Worm (Caenorhabditis elegans) whole organism, early embryonic: Measurements from ENCODE around the gene slc-17.4.

ENCODE experiments used
- B0310.2 ChIP-seq: sonication (generic microtip); optimal IDR thresholded peaks from 2 replicates; lab custom pipeline; 2016; ENCODE audit warnings: mild to moderate bottlenecking, missing genetic modification characterization, missing compliant biosample characterization
- F13C5.2 ChIP-seq: sonication (generic microtip); optimal IDR thresholded peaks from 2 replicates; lab custom pipeline; 2017; ENCODE audit warnings: mild to moderate bottlenecking, missing genetic modification characterization, inconsistent platforms, missing compliant biosample characterization
- aly-1 ChIP-seq: sonication (generic microtip); optimal IDR thresholded peaks from 2 replicates; lab custom pipeline; 2016; ENCODE audit warnings: missing genetic modification characterization, missing compliant biosample characterization
- ama-1 ChIP-seq: fragments of 150-350 bp; optimal IDR thresholded peaks from 2 replicates; lab custom pipeline; 2014
- ceh-13 ChIP-seq: fragments of 200-800 bp; sonication (Bioruptor generic); optimal IDR thresholded peaks from 2 replicates; lab custom pipeline; 2018; ENCODE audit warnings: mild to moderate bottlenecking, missing genetic modification characterization, missing compliant biosample characterization
- ceh-36 ChIP-seq: sonication (generic microtip); optimal IDR thresholded peaks from 2 replicates; lab custom pipeline; 2016; ENCODE audit warnings: missing genetic modification characterization, inconsistent platforms, missing compliant biosample characterization
- ets-7 ChIP-seq: sonication (generic microtip); optimal IDR thresholded peaks from 2 replicates; lab custom pipeline; 2016; ENCODE audit warnings: missing genotype, missing genetic modification characterization, missing compliant biosample characterization
- flt-1 ChIP-seq: fragments of 200-800 bp; sonication (Bioruptor generic); IDR thresholded peaks from 2 replicates; pipeline ENCODE4 v1.3.6; 2022; ENCODE audit warnings: missing genetic modification characterization, missing compliant biosample characterization
- hmbx-1 ChIP-seq: sonication (generic microtip); optimal IDR thresholded peaks from 2 replicates; lab custom pipeline; 2016; ENCODE audit warnings: mild to moderate bottlenecking, missing genetic modification characterization, missing compliant biosample characterization
- hmg-4 ChIP-seq: fragments of 200-800 bp; sonication (Bioruptor generic); optimal IDR thresholded peaks from 2 replicates; lab custom pipeline; 2018; ENCODE audit warnings: mild to moderate bottlenecking, missing genetic modification characterization, missing compliant biosample characterization
- hnd-1 ChIP-seq: sonication (generic microtip); optimal IDR thresholded peaks from 2 replicates; lab custom pipeline; 2016; ENCODE audit warnings: missing genetic modification characterization, missing compliant biosample characterization
- pes-1 ChIP-seq: fragments of 200-800 bp; sonication (Bioruptor generic); IDR thresholded peaks from 2 replicates; pipeline ENCODE4 v1.3.6; 2022; ENCODE audit warnings: missing genetic modification reagents, missing genetic modification characterization, missing compliant biosample characterization
- scrt-1 ChIP-seq: fragments of 200-800 bp; sonication (Bioruptor generic); IDR thresholded peaks from 2 replicates; pipeline ENCODE4 v1.3.6; 2022; ENCODE audit warnings: missing genetic modification characterization, missing compliant biosample characterization
- sea-1 ChIP-seq: fragments of 200-800 bp; sonication (Bioruptor generic); conservative IDR thresholded peaks from 2 replicates; pipeline ENCODE4 v1.3.6; 2022; ENCODE audit warnings: missing genetic modification characterization, missing compliant biosample characterization
- tbx-11 ChIP-seq: fragments of 200-800 bp; sonication (Bioruptor generic); IDR thresholded peaks from 2 replicates; pipeline ENCODE4 v1.3.6; 2022; ENCODE audit warnings: missing genetic modification characterization, missing compliant biosample characterization
- tbx-37 ChIP-seq: fragments of 200-800 bp; sonication (Bioruptor generic); conservative IDR thresholded peaks from 2 replicates; pipeline ENCODE4 v1.3.6; 2022; ENCODE audit warnings: missing genetic modification reagents, missing genetic modification characterization, missing compliant biosample characterization
- tra-4 ChIP-seq: sonication (generic microtip); optimal IDR thresholded peaks from 2 replicates; lab custom pipeline; 2017; ENCODE audit warnings: missing genetic modification characterization, missing compliant biosample characterization

Gene slc-17.4

ce11 chrIV:17273602-17274110, 17.9 kb downstream of the slc-17.4 start, which contains the start of gene gln-5:
Gene gln-5, minus strand, starts transcription at chrIV:17273652.
- TF ChIP-seq hnd-1 (tag; lab: Kevin White, UChicago) (no peak), tbx-37 (GFP tag; lab: Robert Waterston, UW) (no peak), ama-1 (no peak), flt-1 (GFP tag; lab: Robert Waterston, UW) (no peak), ets-7 (tag; lab: Kevin White, UChicago) (no peak), sea-1 (no peak)

- TF ChIP-seq F13C5.2 (tag; lab: Kevin White, UChicago), result no peak
- TF ChIP-seq ceh-13 (GFP tag; lab: Kevin White, UChicago), result no peak
- TF ChIP-seq ceh-36, result peak; percentile 20
- no peak for TF ChIP-seq scrt-1 (GFP tag; lab: Robert Waterston, UW)
- no peak for TF ChIP-seq hnd-1 (tag; lab: Kevin White, UChicago)
- no peak for TF ChIP-seq hmg-4 (GFP tag; lab: Kevin White, UChicago)
- no peak for TF ChIP-seq sea-1
These were observed 21.8 kb downstream of the slc-17.4 start for ce11 chrIV:17269702-17270101.

ce11 chrIV:17269042-17269441, 22.5 kb downstream of the slc-17.4 start, which contains the start of gene atgp-1:
Gene atgp-1, plus strand, starts transcription at chrIV:17269342.
- no peak for TF ChIP-seq scrt-1 (GFP tag; lab: Robert Waterston, UW)
- TF ChIP-seq ceh-13 (GFP tag; lab: Kevin White, UChicago), result no peak
- TF ChIP-seq aly-1 (tag; lab: Kevin White, UChicago), result no peak
- no peak for TF ChIP-seq hnd-1 (tag; lab: Kevin White, UChicago)
- TF ChIP-seq sea-1, result no peak
- no peak for TF ChIP-seq ceh-36
- no peak for TF ChIP-seq tbx-11 (GFP tag; lab: Robert Waterston, UW)

ce11 chrIV:17268628-17269027, 22.9 kb downstream of the slc-17.4 start:
- peak; percentile 12 for TF ChIP-seq F13C5.2 (tag; lab: Kevin White, UChicago)
- no peak for TF ChIP-seq flt-1 (GFP tag; lab: Robert Waterston, UW)
- peak; percentile 49 for TF ChIP-seq hmg-4 (GFP tag; lab: Kevin White, UChicago)

- no peak for TF ChIP-seq hmg-4 (GFP tag; lab: Kevin White, UChicago)
- TF ChIP-seq scrt-1 (GFP tag; lab: Robert Waterston, UW), result no peak
- TF ChIP-seq tbx-11 (GFP tag; lab: Robert Waterston, UW), result no peak
- no peak for TF ChIP-seq tbx-37 (GFP tag; lab: Robert Waterston, UW)
- TF ChIP-seq ceh-13 (GFP tag; lab: Kevin White, UChicago), result no peak
- TF ChIP-seq flt-1 (GFP tag; lab: Robert Waterston, UW), result no peak
- TF ChIP-seq B0310.2 (tag; lab: Kevin White, UChicago), result no peak
- no peak for TF ChIP-seq tra-4
- no peak for TF ChIP-seq ama-1
- TF ChIP-seq pes-1 (GFP tag; lab: Robert Waterston, UW), result no peak
- TF ChIP-seq sea-1, result no peak
- no peak for TF ChIP-seq F13C5.2 (tag; lab: Kevin White, UChicago)
- TF ChIP-seq hmbx-1, result no peak
- TF ChIP-seq ets-7 (tag; lab: Kevin White, UChicago), result no peak
- no peak for TF ChIP-seq ceh-36
These were observed 23.5 kb downstream of the slc-17.4 start for ce11 chrIV:17268069-17268468.

ce11 chrIV:17267304-17267891, 24.1 kb downstream of the slc-17.4 start:
- TF ChIP-seq hnd-1 (tag; lab: Kevin White, UChicago) (no peak), pes-1 (GFP tag; lab: Robert Waterston, UW) (no peak), flt-1 (GFP tag; lab: Robert Waterston, UW) (no peak), ceh-36 (peak; percentile 49)

ce11 chrIV:17265716-17266115, 25.8 kb downstream of the slc-17.4 start:
- TF ChIP-seq aly-1 (tag; lab: Kevin White, UChicago), result no peak
- TF ChIP-seq tbx-11 (GFP tag; lab: Robert Waterston, UW), result no peak
- TF ChIP-seq tbx-37 (GFP tag; lab: Robert Waterston, UW), result no peak
- TF ChIP-seq F13C5.2 (tag; lab: Kevin White, UChicago), result no peak
- no peak for TF ChIP-seq flt-1 (GFP tag; lab: Robert Waterston, UW)
- TF ChIP-seq ceh-36, result no peak
- TF ChIP-seq B0310.2 (tag; lab: Kevin White, UChicago), result no peak
- TF ChIP-seq hnd-1 (tag; lab: Kevin White, UChicago), result no peak
- no peak for TF ChIP-seq hmbx-1
- no peak for TF ChIP-seq ets-7 (tag; lab: Kevin White, UChicago)
- no peak for TF ChIP-seq scrt-1 (GFP tag; lab: Robert Waterston, UW)
- TF ChIP-seq tra-4, result no peak
- no peak for TF ChIP-seq sea-1
- TF ChIP-seq hmg-4 (GFP tag; lab: Kevin White, UChicago), result no peak
- TF ChIP-seq ama-1, result no peak
- TF ChIP-seq pes-1 (GFP tag; lab: Robert Waterston, UW), result no peak
- no peak for TF ChIP-seq ceh-13 (GFP tag; lab: Kevin White, UChicago)

- TF ChIP-seq aly-1 (tag; lab: Kevin White, UChicago) (no peak), ceh-36 (no peak), tbx-37 (GFP tag; lab: Robert Waterston, UW) (no peak), pes-1 (GFP tag; lab: Robert Waterston, UW) (no peak), ceh-13 (GFP tag; lab: Kevin White, UChicago) (no peak), ets-7 (tag; lab: Kevin White, UChicago) (no peak), hmbx-1 (no peak), tbx-11 (GFP tag; lab: Robert Waterston, UW) (no peak), ama-1 (no peak), tra-4 (no peak), scrt-1 (GFP tag; lab: Robert Waterston, UW) (no peak), flt-1 (GFP tag; lab: Robert Waterston, UW) (no peak), F13C5.2 (tag; lab: Kevin White, UChicago) (no peak), hnd-1 (tag; lab: Kevin White, UChicago) (no peak)
These were observed 26.3 kb downstream of the slc-17.4 start, which contains the start of gene str-187 for ce11 chrIV:17265279-17265678. Gene str-187, plus strand, starts transcription at chrIV:17265579.
